Worm (Caenorhabditis elegans) whole organism, young adult: ENCODE data around the gene ppm-1.A.
A peak's percentile ranks its signal among the peaks of the same experiment; 100 is the strongest.

ENCODE experiments used
- B0035.1 ChIP-seq: sonication (generic microtip); optimal IDR thresholded peaks from 2 replicates; lab custom pipeline; 2016; ENCODE audit warnings: missing genetic modification characterization, mild to moderate bottlenecking, missing compliant biosample characterization, missing genotype, missing genetic modification reagents
- F10E7.11 ChIP-seq: sonication (generic microtip); optimal IDR thresholded peaks from 2 replicates; lab custom pipeline; 2017; ENCODE audit warnings: mild to moderate bottlenecking, missing genetic modification characterization, moderate library complexity, missing compliant biosample characterization
- F22D6.2 ChIP-seq: sonication (generic microtip); optimal IDR thresholded peaks from 2 replicates; lab custom pipeline; 2016; ENCODE audit warnings: mild to moderate bottlenecking, missing genetic modification characterization, missing compliant biosample characterization
- F33H1.4 ChIP-seq: fragments of 200-800 bp; sonication (Bioruptor generic); IDR thresholded peaks from 2 replicates; pipeline ENCODE4 v1.3.6; 2022; ENCODE audit warnings: missing genetic modification reagents, missing genetic modification characterization, missing compliant biosample characterization
- F57A8.1 ChIP-seq: fragments of 200-800 bp; sonication (Bioruptor generic); optimal IDR thresholded peaks from 2 replicates; lab custom pipeline; 2018; ENCODE audit warnings: mild to moderate bottlenecking, missing genetic modification characterization, moderate library complexity, missing compliant biosample characterization
- Y95B8A.8 ChIP-seq: fragments of 200-800 bp; sonication (Bioruptor generic); IDR thresholded peaks from 2 replicates; pipeline ENCODE4 v1.3.6; 2022; ENCODE audit warnings: missing genetic modification reagents, missing genetic modification characterization, missing compliant biosample characterization
- ZK185.1 ChIP-seq: sonication (generic microtip); optimal IDR thresholded peaks from 2 replicates; lab custom pipeline; 2016; ENCODE audit warnings: mild to moderate bottlenecking, missing genetic modification characterization, missing compliant biosample characterization; ENCODE audit not compliant: poor library complexity, severe bottlenecking
- akir-1 ChIP-seq: fragments of 200-800 bp; sonication (Bioruptor generic); optimal IDR thresholded peaks from 2 replicates; lab custom pipeline; 2018; ENCODE audit warnings: mild to moderate bottlenecking, missing genetic modification characterization, moderate library complexity, missing compliant biosample characterization
- ama-1 ChIP-seq, 3 experiments: fragments of 150-350 bp in 1 of 3; sonication (generic microtip) in 2 of 3; optimal IDR thresholded peaks; 2 replicates each; lab custom pipeline; 2014 to 2018; ENCODE audit warnings: missing biosample characterization in 2 of 3, missing genetic modification characterization in 2 of 3, missing genetic modification reagents in 2 of 3
- attf-3 ChIP-seq: fragments of 200-800 bp; sonication (Bioruptor generic); conservative IDR thresholded peaks from 2 replicates; pipeline ENCODE4 v1.3.6; 2022; ENCODE audit warnings: missing genetic modification reagents, missing genetic modification characterization, missing compliant biosample characterization
- attf-5 ChIP-seq: fragments of 200-800 bp; sonication (Bioruptor generic); optimal IDR thresholded peaks from 2 replicates; lab custom pipeline; 2018; ENCODE audit warnings: mild to moderate bottlenecking, missing genetic modification characterization, missing compliant biosample characterization
- bed-1 ChIP-seq: fragments of 200-800 bp; sonication (Bioruptor generic); IDR thresholded peaks from 2 replicates; pipeline ENCODE4 v1.3.6; 2022; ENCODE audit warnings: missing genetic modification reagents, missing genetic modification characterization, missing compliant biosample characterization
- ccch-3 ChIP-seq: fragments of 200-800 bp; sonication (Bioruptor generic); optimal IDR thresholded peaks from 2 replicates; lab custom pipeline; 2018; ENCODE audit warnings: mild to moderate bottlenecking, missing genetic modification characterization, missing compliant biosample characterization
- cebp-1 ChIP-seq, 2 experiments: fragments of 200-800 bp in 1 of 2; sonication (Bioruptor generic) in 1 of 2; sonication (generic microtip) in 1 of 2; IDR thresholded peaks in 1 of 2; optimal IDR thresholded peaks in 1 of 2; 2 replicates each; pipeline versions ENCODE4 v1.3.6 to Lab custom; 2017 to 2022; ENCODE audit warnings: missing compliant biosample characterization in 2 of 2, missing genetic modification characterization in 2 of 2, mild to moderate bottlenecking in 1 of 2, missing genetic modification reagents in 1 of 2, moderate library complexity in 1 of 2
- ceh-58 ChIP-seq: fragments of 200-800 bp; sonication (Bioruptor generic); IDR thresholded peaks from 2 replicates; pipeline ENCODE4 v1.3.6; 2022; ENCODE audit warnings: missing genetic modification characterization, missing compliant biosample characterization
- chd-7 ChIP-seq: sonication (generic microtip); optimal IDR thresholded peaks from 2 replicates; lab custom pipeline; 2016; ENCODE audit warnings: mild to moderate bottlenecking, missing genetic modification characterization, moderate library complexity, missing compliant biosample characterization
- dox-1 ChIP-seq: fragments of 200-800 bp; sonication (Bioruptor generic); IDR thresholded peaks from 2 replicates; pipeline ENCODE4 v1.3.6; 2022; ENCODE audit warnings: missing genetic modification reagents, missing genetic modification characterization, missing compliant biosample characterization
- efl-1 ChIP-seq: fragments of 150-350 bp; optimal IDR thresholded peaks from 2 replicates; lab custom pipeline; 2014; ENCODE audit warnings: missing biosample characterization, missing genetic modification reagents, missing genetic modification characterization
- egl-18 ChIP-seq: fragments of 200-800 bp; sonication (Bioruptor generic); IDR thresholded peaks from 2 replicates; pipeline ENCODE4 v1.3.6; 2022; ENCODE audit warnings: missing genetic modification reagents, missing genetic modification characterization, missing compliant biosample characterization
- ekl-4 ChIP-seq: fragments of 200-800 bp; sonication (Bioruptor generic); IDR thresholded peaks from 2 replicates; pipeline ENCODE4 v1.3.6; 2022; ENCODE audit warnings: missing genetic modification reagents, missing genetic modification characterization, missing compliant biosample characterization
- ets-4 ChIP-seq: fragments of 200-800 bp; sonication (Bioruptor generic); optimal IDR thresholded peaks from 2 replicates; lab custom pipeline; 2018; ENCODE audit warnings: mild to moderate bottlenecking, missing genetic modification characterization, missing compliant biosample characterization
- fkh-3 ChIP-seq: sonication (generic microtip); optimal IDR thresholded peaks from 2 replicates; lab custom pipeline; 2016; ENCODE audit warnings: mild to moderate bottlenecking, missing genetic modification characterization, missing compliant biosample characterization
- hmg-20 ChIP-seq: fragments of 200-800 bp; sonication (Bioruptor generic); IDR thresholded peaks from 2 replicates; pipeline ENCODE4 v1.3.6; 2022; ENCODE audit warnings: missing genetic modification reagents, missing genetic modification characterization, missing compliant biosample characterization
- madf-6 ChIP-seq: fragments of 200-800 bp; sonication (Bioruptor generic); IDR thresholded peaks from 2 replicates; pipeline ENCODE4 v1.3.6; 2022; ENCODE audit warnings: missing genetic modification reagents, missing genetic modification characterization, missing compliant biosample characterization
- mel-28 ChIP-seq: sonication (generic microtip); optimal IDR thresholded peaks from 2 replicates; lab custom pipeline; 2016; ENCODE audit warnings: borderline replicate concordance, mild to moderate bottlenecking, missing genetic modification characterization, missing compliant biosample characterization
- mxl-1 ChIP-seq: sonication (generic microtip); optimal IDR thresholded peaks from 2 replicates; lab custom pipeline; 2016; ENCODE audit warnings: missing genetic modification characterization, missing compliant biosample characterization
- nfya-2 ChIP-seq: fragments of 200-800 bp; sonication (Bioruptor generic); IDR thresholded peaks from 2 replicates; pipeline ENCODE4 v1.3.6; 2022; ENCODE audit warnings: missing genetic modification reagents, missing genetic modification characterization, missing compliant biosample characterization
- nfyb-1 ChIP-seq: fragments of 200-800 bp; sonication (Bioruptor generic); IDR thresholded peaks from 2 replicates; pipeline ENCODE4 v1.3.6; 2022; ENCODE audit warnings: missing genetic modification reagents, missing genetic modification characterization, missing compliant biosample characterization
- nhr-80 ChIP-seq: sonication (generic microtip); optimal IDR thresholded peaks from 2 replicates; lab custom pipeline; 2016; ENCODE audit warnings: missing genetic modification characterization, missing compliant biosample characterization
- pbrm-1 ChIP-seq: fragments of 200-800 bp; sonication (Bioruptor generic); IDR thresholded peaks from 2 replicates; pipeline ENCODE4 v1.3.6; 2022; ENCODE audit warnings: missing genetic modification reagents, missing genetic modification characterization, missing compliant biosample characterization
- rcor-1 ChIP-seq: fragments of 200-800 bp; sonication (Bioruptor generic); IDR thresholded peaks from 2 replicates; pipeline ENCODE4 v1.3.6; 2022; ENCODE audit warnings: missing genetic modification reagents, missing genetic modification characterization, missing compliant biosample characterization
- rec-8 ChIP-seq, 2 experiments: sonication (generic microtip); optimal IDR thresholded peaks; 2 replicates each; lab custom pipeline; 2016; ENCODE audit warnings: mild to moderate bottlenecking in 2 of 2, missing genetic modification characterization in 2 of 2, missing genetic modification reagents in 2 of 2, missing genotype in 2 of 2, missing biosample characterization in 1 of 2, missing compliant biosample characterization in 1 of 2, moderate library complexity in 1 of 2
- repo-1 ChIP-seq: sonication (generic microtip); optimal IDR thresholded peaks from 2 replicates; lab custom pipeline; 2017; ENCODE audit warnings: mild to moderate bottlenecking, missing genetic modification characterization, missing compliant biosample characterization
- rpc-1 ChIP-seq, 2 experiments: fragments of 150-350 bp in 1 of 2; sonication (generic microtip) in 1 of 2; optimal IDR thresholded peaks; 2 replicates each; lab custom pipeline; 2014 to 2018; ENCODE audit warnings: missing biosample characterization in 1 of 2, missing genetic modification characterization in 1 of 2, missing genetic modification reagents in 1 of 2, missing genotype in 1 of 2
- sptf-2 ChIP-seq: fragments of 200-800 bp; sonication (Bioruptor generic); optimal IDR thresholded peaks from 2 replicates; lab custom pipeline; 2018; ENCODE audit warnings: mild to moderate bottlenecking, missing genetic modification characterization, missing compliant biosample characterization
- tbp1 ChIP-seq: fragments of 200-800 bp; sonication (Bioruptor generic); optimal IDR thresholded peaks from 2 replicates; lab custom pipeline; 2018; ENCODE audit warnings: mild to moderate bottlenecking, missing genetic modification characterization, missing compliant biosample characterization
- ztf-18 ChIP-seq: sonication (generic microtip); optimal IDR thresholded peaks from 2 replicates; lab custom pipeline; 2016; ENCODE audit warnings: missing genotype, mild to moderate bottlenecking, missing genetic modification characterization, missing compliant biosample characterization
- ztf-22 ChIP-seq: fragments of 200-800 bp; sonication (Bioruptor generic); optimal IDR thresholded peaks from 2 replicates; lab custom pipeline; 2018; ENCODE audit warnings: mild to moderate bottlenecking, missing genetic modification characterization, moderate library complexity, missing compliant biosample characterization
- ztf-28 ChIP-seq: fragments of 200-800 bp; sonication (Bioruptor generic); IDR thresholded peaks from 2 replicates; pipeline ENCODE4 v1.3.6; 2022; ENCODE audit warnings: missing genetic modification reagents, missing genetic modification characterization, missing compliant biosample characterization

ppm-1.A gene

ce11 chrV:10536095-10536691 lies at the start of gene ppm-1.A:
Gene ppm-1.A, minus strand, starts transcription at chrV:10536388.
- TF ChIP-seq nfyb-1 (GFP tag; lab: Robert Waterston, UW): 0 out of 2 replicates have a peak, but pooled peaks have one; percentile 35
- no peak for TF ChIP-seq F10E7.11 (tag; lab: Kevin White, UChicago)
- peak; percentile 20 for TF ChIP-seq attf-5 (GFP tag; lab: Kevin White, UChicago)
- TF ChIP-seq ama-1 (optimal IDR thresholded peaks at IDR 0.05; lab: Kevin White, UChicago): no peak
- no peak for TF ChIP-seq ama-1 (GFP tag; optimal IDR thresholded peaks at IDR 0.05; lab: Kevin White, UChicago)
- no peak for TF ChIP-seq madf-6 (GFP tag; lab: Robert Waterston, UW)
- TF ChIP-seq dox-1: no peak
- TF ChIP-seq bed-1 (GFP tag; lab: Robert Waterston, UW): no peak
- no peak for TF ChIP-seq attf-3 (GFP tag; lab: Robert Waterston, UW)
- TF ChIP-seq fkh-3 (tag; lab: Kevin White, UChicago): no peak
- no peak for TF ChIP-seq Y95B8A.8 (GFP tag; lab: Robert Waterston, UW)
- TF ChIP-seq tbp1 (GFP tag; lab: Kevin White, UChicago): peak; percentile 25
- peak; percentile 21 for TF ChIP-seq nhr-80 (tag; lab: Kevin White, UChicago)

- TF ChIP-seq ceh-58 (GFP tag; lab: Robert Waterston, UW): no peak
- peak; percentile 16 for TF ChIP-seq nhr-80 (tag; lab: Kevin White, UChicago)
- no peak for TF ChIP-seq rcor-1 (GFP tag; lab: Robert Waterston, UW)
- no peak for TF ChIP-seq cebp-1 (GFP tag; IDR thresholded peaks at IDR 0.05; lab: Robert Waterston, UW)
- TF ChIP-seq cebp-1 (tag; optimal IDR thresholded peaks at IDR 0.05; lab: Kevin White, UChicago): no peak
- no peak for TF ChIP-seq ztf-22 (GFP tag; lab: Kevin White, UChicago)
These were observed 45.7 kb upstream of the ppm-1.A start, which contains the start of gene T21C9.6 for ce11 chrV:10581837-10582300. Gene T21C9.6, plus strand, starts transcription at chrV:10581887.

ce11 chrV:10580638-10581037 lies 44.5 kb upstream of the ppm-1.A start:
- TF ChIP-seq ztf-18 (tag; lab: Kevin White, UChicago) (no peak), nhr-80 (tag; lab: Kevin White, UChicago) (peak; percentile 56)
- TF ChIP-seq, all 124 proteins: peak for 1

- TF ChIP-seq hmg-20 (GFP tag; lab: Robert Waterston, UW): peak; percentile 48; the same call in 1 of the 2 replicates
- peak; percentile 2 for TF ChIP-seq efl-1 (GFP tag; lab: Kevin White, UChicago)
- TF ChIP-seq attf-5 (GFP tag; lab: Kevin White, UChicago): peak; percentile 50
- TF ChIP-seq ztf-18 (tag; lab: Kevin White, UChicago): peak; percentile 98
- TF ChIP-seq F22D6.2 (tag; lab: Kevin White, UChicago): peak; percentile 34
- TF ChIP-seq rec-8 (tag; optimal IDR thresholded peaks at IDR 0.05; lab: Kevin White, UChicago): no peak
- no peak for TF ChIP-seq egl-18 (GFP tag; lab: Robert Waterston, UW)
- no peak for TF ChIP-seq B0035.1 (tag; lab: Kevin White, UChicago)
- no peak for TF ChIP-seq ztf-22 (GFP tag; lab: Kevin White, UChicago)
- peak; percentile 44; the same call in 1 of the 2 replicates for TF ChIP-seq attf-3 (GFP tag; lab: Robert Waterston, UW)
- peak; percentile 56 for TF ChIP-seq F33H1.4 (GFP tag; lab: Robert Waterston, UW)
- no peak for TF ChIP-seq F57A8.1 (GFP tag; lab: Kevin White, UChicago)
- no peak for TF ChIP-seq ztf-28 (GFP tag; lab: Robert Waterston, UW)
- no peak for TF ChIP-seq rpc-1 (optimal IDR thresholded peaks at IDR 0.05; lab: Kevin White, UChicago)
- no peak for TF ChIP-seq rpc-1 (tag; optimal IDR thresholded peaks at IDR 0.05; lab: Kevin White, UChicago)
- TF ChIP-seq ets-4 (GFP tag; lab: Kevin White, UChicago): no peak
- no peak for TF ChIP-seq chd-7 (tag; lab: Kevin White, UChicago)
- TF ChIP-seq ccch-3 (GFP tag; lab: Kevin White, UChicago): no peak
- TF ChIP-seq mxl-1: no peak
- TF ChIP-seq pbrm-1 (GFP tag; lab: Robert Waterston, UW): peak; percentile 72
- TF ChIP-seq repo-1 (tag; lab: Kevin White, UChicago): peak; percentile 70
- peak; percentile 52 for TF ChIP-seq tbp1 (GFP tag; lab: Kevin White, UChicago)
- no peak for TF ChIP-seq F10E7.11 (tag; lab: Kevin White, UChicago)
- TF ChIP-seq nfya-2: no peak
- no peak for TF ChIP-seq mel-28 (tag; lab: Kevin White, UChicago)
- TF ChIP-seq akir-1: no peak
- peak; percentile 43 for TF ChIP-seq ZK185.1
- no peak for TF ChIP-seq sptf-2 (GFP tag; lab: Kevin White, UChicago)
- TF ChIP-seq ekl-4 (GFP tag; lab: Robert Waterston, UW): peak; percentile 84
These were observed 42.8 kb upstream of the ppm-1.A start, which contains the start of the genes erh-1 and lpd-9 for ce11 chrV:10578938-10579337. Gene erh-1, minus strand, starts transcription at chrV:10579141. Gene lpd-9, plus strand, starts transcription at chrV:10579305.
